Worm (Caenorhabditis elegans) whole organism, mixed stage, embryonic: ENCODE measurements around the gene jmjd-3.2.

Experiments
- ces-1 ChIP-seq: fragments of 150-350 bp; optimal IDR thresholded peaks from 2 replicates; lab custom pipeline; 2014; ENCODE audit warnings: missing biosample characterization, missing genetic modification reagents, missing genetic modification characterization
- lsy-2 ChIP-seq: fragments of 150-350 bp; optimal IDR thresholded peaks from 2 replicates; lab custom pipeline; 2014; ENCODE audit warnings: missing biosample characterization, missing genetic modification characterization

ce11 chrX:14490486-14490885 is 42.5 kb downstream of the jmjd-3.2 start:
- TF ChIP-seq lsy-2 (tag; lab: Kevin White, UChicago) (no peak), ces-1 (GFP tag; lab: Kevin White, UChicago) (no peak)
